Worm (Caenorhabditis elegans): ENCODE results near the gene arx-4.

Gene arx-4

ce11 chrIII:907990-908389 lies 45.9 kb downstream of the arx-4 start:
- no peak for TF ChIP-seq W03F9.2 (tag; optimal IDR thresholded peaks at IDR 0.05)
- TF ChIP-seq him-1 (tag; optimal IDR thresholded peaks at IDR 0.05) = no peak
- no peak for TF ChIP-seq dao-5 (tag; optimal IDR thresholded peaks at IDR 0.05)

DNA sequence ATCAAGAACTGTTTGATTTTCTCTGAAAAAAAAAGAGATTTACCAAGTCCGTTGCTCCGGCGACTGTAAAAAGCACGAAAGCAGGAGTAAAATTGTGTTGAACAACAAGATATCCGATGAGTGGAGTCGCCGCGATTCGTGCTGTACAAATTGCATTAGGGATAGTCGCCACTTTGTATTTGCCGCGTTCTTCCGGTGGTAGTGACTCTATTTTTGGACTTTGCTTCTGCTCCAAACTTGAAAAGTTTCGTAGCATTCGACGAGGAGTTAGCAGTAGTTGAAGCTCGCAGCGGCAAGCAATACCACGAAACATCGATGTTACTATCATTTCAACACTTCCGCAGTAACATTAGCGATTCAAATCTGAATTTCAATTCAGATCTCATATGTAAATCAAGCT lies 47.4 kb downstream of the arx-4 start, which contains the start of gene crls-1:
Gene crls-1, minus strand, starts transcription at position 363 of the 400 bp plus-strand sequence.
- TF ChIP-seq him-1 (tag; optimal IDR thresholded peaks at IDR 0.05) (no peak), dao-5 (tag; optimal IDR thresholded peaks at IDR 0.05) (no peak)

DNA sequence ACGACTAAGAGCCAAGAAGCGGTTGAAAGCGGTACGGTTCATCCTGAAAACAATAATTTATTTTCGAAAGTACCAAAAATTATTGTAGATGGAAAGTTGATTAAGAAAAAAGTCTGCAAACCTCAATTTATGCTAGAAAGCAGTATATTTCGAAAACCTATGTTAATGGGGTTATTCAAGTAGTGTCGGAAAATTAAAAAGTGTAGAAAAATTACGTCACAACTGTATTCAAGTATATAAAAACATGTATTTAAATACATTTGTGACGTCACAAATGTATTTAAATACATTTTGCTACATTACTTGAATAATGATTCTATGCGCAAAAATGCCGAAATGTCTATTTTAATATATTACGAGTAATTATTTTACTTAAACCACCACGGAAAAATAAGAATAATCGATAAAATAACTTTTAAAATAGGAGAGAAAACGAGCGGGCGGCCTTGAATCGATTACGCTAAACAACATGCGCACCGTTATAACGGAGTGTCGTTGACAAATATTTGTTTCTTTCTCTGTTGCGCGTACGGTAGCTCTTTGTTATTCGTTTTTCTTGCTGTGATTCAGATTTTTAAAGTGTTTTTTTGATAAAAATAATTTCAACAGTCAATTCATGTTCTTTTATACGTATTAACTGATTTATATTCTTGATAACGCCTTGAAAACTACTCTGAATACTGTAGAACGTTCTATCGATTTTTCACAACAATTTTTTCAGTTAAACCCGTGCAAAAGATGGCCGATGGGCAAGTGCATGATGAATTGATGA lies 48.6 kb downstream of the arx-4 start, which contains the start of the genes F23H11.5 and bra-2:
Gene F23H11.5, minus strand, starts transcription at position 51 of the 772 bp plus-strand sequence.
Gene bra-2, plus strand, starts transcription at position 722 of the 772 bp plus-strand sequence.
- TF ChIP-seq dao-5 (tag; optimal IDR thresholded peaks at IDR 0.05) = no peak
- TF ChIP-seq him-1 (tag; optimal IDR thresholded peaks at IDR 0.05) = no peak
- no peak for TF ChIP-seq W03F9.2 (tag; optimal IDR thresholded peaks at IDR 0.05)

All from whole organism, L4/young adult.